Worm (Caenorhabditis elegans) whole organism, L1 larva: Measurements from ENCODE around the gene ppm-1.D.

Experiments used
- blmp-1 ChIP-seq: fragments of 150-350 bp; optimal IDR thresholded peaks from 2 replicates; lab custom pipeline; 2014; ENCODE audit warnings: missing biosample characterization, missing genetic modification characterization
- fkh-10 ChIP-seq: sonication (generic microtip); optimal IDR thresholded peaks from 2 replicates; lab custom pipeline; 2017; ENCODE audit warnings: missing biosample characterization, missing genetic modification reagents, missing genetic modification characterization
- lin-15B ChIP-seq: fragments of 150-350 bp; sonication (generic microtip); optimal IDR thresholded peaks from 3 replicates; lab custom pipeline; 2014; ENCODE audit warnings: missing biosample characterization, missing genetic modification characterization
- sptf-1 ChIP-seq: fragments of 150-350 bp; optimal IDR thresholded peaks from 2 replicates; lab custom pipeline; 2014; ENCODE audit warnings: missing biosample characterization, missing genetic modification characterization
- zag-1 ChIP-seq: fragments of 150-350 bp; optimal IDR thresholded peaks from 2 replicates; lab custom pipeline; 2014; ENCODE audit warnings: missing biosample characterization, missing genetic modification characterization

DNA sequence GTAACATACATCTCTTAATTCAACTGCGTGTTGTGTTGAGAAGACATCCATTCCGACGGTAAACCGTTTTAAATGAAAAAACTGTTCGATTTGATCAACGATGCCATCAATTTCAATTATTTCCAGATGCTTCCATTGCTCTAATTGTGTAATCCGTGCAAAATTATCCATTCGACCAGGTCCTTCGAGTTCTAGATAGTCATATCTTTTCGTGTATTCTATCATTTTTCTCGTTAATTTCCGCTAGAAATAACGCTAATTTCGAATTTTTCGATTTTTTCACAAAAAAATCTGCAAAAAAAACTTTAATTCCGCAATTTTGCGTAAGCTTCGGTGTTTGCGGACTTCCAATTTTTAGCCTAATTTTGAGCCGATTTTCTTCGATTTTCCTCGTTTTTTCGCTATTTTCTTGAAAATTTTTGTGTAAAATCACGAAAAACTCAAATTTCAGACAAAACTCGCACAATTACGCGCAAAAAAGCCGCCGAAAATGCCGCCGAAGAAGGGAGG lies 17.3 kb upstream of the ppm-1.D start, which contains the start of the genes fbxa-66 and iffb-1:
- TF ChIP-seq sptf-1: no peak
- TF ChIP-seq zag-1 (tag; lab: Kevin White, UChicago): no peak
- no peak for TF ChIP-seq lin-15B (tag; lab: Kevin White, UChicago)
- TF ChIP-seq fkh-10: no peak
- no peak for TF ChIP-seq blmp-1 (tag; lab: Kevin White, UChicago)
